Worm (Caenorhabditis elegans) whole organism, L2 larva: ENCODE measurements around the gene phat-7.

Source experiments
- C34F6.9 ChIP-seq: fragments of 150-350 bp; optimal IDR thresholded peaks from 2 replicates; lab custom pipeline; 2014; ENCODE audit warnings: missing biosample characterization, missing genetic modification characterization
- F13H6.1 ChIP-seq: sonication (generic microtip); optimal IDR thresholded peaks from 2 replicates; lab custom pipeline; 2016; ENCODE audit warnings: missing genetic modification characterization, missing compliant biosample characterization
- R02D3.7 ChIP-seq: fragments of 150-350 bp; optimal IDR thresholded peaks from 2 replicates; lab custom pipeline; 2014; ENCODE audit warnings: missing biosample characterization, missing genetic modification characterization
- ZK546.5 ChIP-seq: sonication (generic microtip); optimal IDR thresholded peaks from 2 replicates; lab custom pipeline; 2017; ENCODE audit warnings: missing biosample characterization, missing genetic modification characterization
- alr-1 ChIP-seq: fragments of 150-350 bp; optimal IDR thresholded peaks from 2 replicates; lab custom pipeline; 2014; ENCODE audit warnings: missing biosample characterization, missing genetic modification characterization
- aly-2 ChIP-seq: fragments of 150-350 bp; optimal IDR thresholded peaks from 2 replicates; lab custom pipeline; 2014; ENCODE audit warnings: missing biosample characterization, missing genetic modification characterization
- ama-1 ChIP-seq: fragments of 150-350 bp; optimal IDR thresholded peaks from 2 replicates; lab custom pipeline; 2018; ENCODE audit warnings: inconsistent platforms
- blmp-1 ChIP-seq: sonication (generic microtip); optimal IDR thresholded peaks from 2 replicates; lab custom pipeline; 2017; ENCODE audit warnings: missing genetic modification characterization, mild to moderate bottlenecking, missing compliant biosample characterization, antibody characterized with exemption, moderate library complexity; ENCODE audit not compliant: insufficient read depth
- ceh-82 ChIP-seq: fragments of 150-350 bp; optimal IDR thresholded peaks from 2 replicates; lab custom pipeline; 2014; ENCODE audit warnings: missing biosample characterization, missing genetic modification characterization
- dmd-4 ChIP-seq: sonication (generic microtip); optimal IDR thresholded peaks from 2 replicates; lab custom pipeline; 2017; ENCODE audit warnings: missing biosample characterization, missing genetic modification characterization
- egl-27 ChIP-seq: sonication (generic microtip); optimal IDR thresholded peaks from 3 replicates; lab custom pipeline; 2017; ENCODE audit warnings: missing biosample characterization, missing genetic modification reagents, missing genetic modification characterization
- elt-1 ChIP-seq: fragments of 150-350 bp; optimal IDR thresholded peaks from 2 replicates; lab custom pipeline; 2014; ENCODE audit warnings: missing biosample characterization, missing genetic modification characterization
- elt-3 ChIP-seq: sonication (generic microtip); optimal IDR thresholded peaks from 2 replicates; lab custom pipeline; 2017; ENCODE audit warnings: missing biosample characterization, missing genetic modification characterization
- gmeb-1 ChIP-seq: fragments of 150-350 bp; optimal IDR thresholded peaks from 2 replicates; lab custom pipeline; 2014; ENCODE audit warnings: missing biosample characterization, missing genetic modification characterization
- lin-13 ChIP-seq: fragments of 150-350 bp; optimal IDR thresholded peaks from 2 replicates; lab custom pipeline; 2014; ENCODE audit warnings: missing biosample characterization, missing genetic modification reagents, missing genetic modification characterization
- lin-39 ChIP-seq: fragments of 150-350 bp; optimal IDR thresholded peaks from 2 replicates; lab custom pipeline; 2014; ENCODE audit warnings: missing biosample characterization, missing genetic modification reagents, missing genetic modification characterization
- lsy-2 ChIP-seq, 2 experiments: fragments of 150-350 bp in 1 of 2; sonication (generic microtip) in 1 of 2; optimal IDR thresholded peaks; 2 replicates each; lab custom pipeline; 2014 to 2017; ENCODE audit warnings: missing biosample characterization in 2 of 2, missing genetic modification characterization in 2 of 2
- mdl-1 ChIP-seq, 2 experiments: fragments of 150-350 bp in 1 of 2; sonication (generic microtip) in 1 of 2; optimal IDR thresholded peaks; 2 replicates each; lab custom pipeline; 2017; ENCODE audit warnings: missing biosample characterization in 2 of 2, missing genetic modification characterization in 2 of 2
- nhr-11 ChIP-seq: fragments of 150-350 bp; optimal IDR thresholded peaks from 2 replicates; lab custom pipeline; 2014; ENCODE audit warnings: missing biosample characterization, missing genetic modification characterization
- nhr-12 ChIP-seq: fragments of 150-350 bp; optimal IDR thresholded peaks from 2 replicates; lab custom pipeline; 2014; ENCODE audit warnings: missing biosample characterization, missing genetic modification characterization
- nhr-21 ChIP-seq: fragments of 150-350 bp; optimal IDR thresholded peaks from 2 replicates; lab custom pipeline; 2014; ENCODE audit warnings: missing biosample characterization, missing genetic modification characterization
- nhr-25 ChIP-seq: fragments of 150-350 bp; sonication (generic microtip); optimal IDR thresholded peaks from 3 replicates; lab custom pipeline; 2014; ENCODE audit warnings: missing biosample characterization, missing genetic modification characterization
- nhr-6 ChIP-seq: fragments of 150-350 bp; optimal IDR thresholded peaks from 2 replicates; lab custom pipeline; 2014; ENCODE audit warnings: missing biosample characterization, missing genetic modification characterization
- skn-1 ChIP-seq: sonication (generic microtip); optimal IDR thresholded peaks from 2 replicates; lab custom pipeline; 2017; ENCODE audit warnings: missing biosample characterization, missing genetic modification characterization
- sma-3 ChIP-seq: sonication (generic microtip); optimal IDR thresholded peaks from 2 replicates; lab custom pipeline; 2016; ENCODE audit warnings: missing genetic modification reagents, missing genetic modification characterization, missing compliant biosample characterization
- sma-9 ChIP-seq, 2 experiments: fragments of 150-350 bp in 1 of 2; sonication (generic microtip) in 1 of 2; optimal IDR thresholded peaks; 2 replicates each; lab custom pipeline; 2014 to 2016; ENCODE audit warnings: missing genetic modification characterization in 2 of 2, mild to moderate bottlenecking in 1 of 2, missing biosample characterization in 1 of 2, missing compliant biosample characterization in 1 of 2, missing genetic modification reagents in 1 of 2, moderate library complexity in 1 of 2
- snpc-4 ChIP-seq: fragments of 150-350 bp; optimal IDR thresholded peaks from 2 replicates; lab custom pipeline; 2014; ENCODE audit warnings: missing biosample characterization, missing genetic modification characterization
- unc-39 ChIP-seq: fragments of 150-350 bp; optimal IDR thresholded peaks from 2 replicates; lab custom pipeline; 2014; ENCODE audit warnings: missing biosample characterization, missing genetic modification characterization
- unc-55 ChIP-seq: fragments of 150-350 bp; sonication (generic microtip); optimal IDR thresholded peaks from 3 replicates; lab custom pipeline; 2014; ENCODE audit warnings: missing biosample characterization, missing genetic modification reagents, missing genetic modification characterization
- unc-62 ChIP-seq: fragments of 150-350 bp; optimal IDR thresholded peaks from 2 replicates; lab custom pipeline; 2014; ENCODE audit warnings: missing biosample characterization, missing genetic modification reagents, missing genetic modification characterization
- zag-1 ChIP-seq: fragments of 150-350 bp; optimal IDR thresholded peaks from 2 replicates; lab custom pipeline; 2014; ENCODE audit warnings: missing biosample characterization, missing genetic modification characterization
- ztf-1 ChIP-seq: fragments of 200-800 bp; sonication (Bioruptor generic); conservative IDR thresholded peaks from 2 replicates; pipeline ENCODE4 v1.3.6; 2022; ENCODE audit warnings: missing genetic modification characterization, missing compliant biosample characterization
- ztf-4 ChIP-seq: fragments of 150-350 bp; optimal IDR thresholded peaks from 2 replicates; lab custom pipeline; 2014; ENCODE audit warnings: missing biosample characterization, missing genetic modification characterization

The phat-7 gene

ce11 chrV:4047541-4047940 lies 1.3 kb downstream of the phat-7 start, which contains the start of gene srh-169:
srh-169 (plus strand) TSS chrV:4047841.
- TF ChIP-seq lin-13: no peak
- no peak for TF ChIP-seq unc-62
- no peak for TF ChIP-seq blmp-1
- TF ChIP-seq ztf-1 (GFP tag; lab: Robert Waterston, UW): no peak
- no peak for TF ChIP-seq elt-3 (tag; lab: Kevin White, UChicago)
- TF ChIP-seq alr-1: no peak
- no peak for TF ChIP-seq lin-39 (tag; lab: Kevin White, UChicago)
- TF ChIP-seq unc-39 (tag; lab: Kevin White, UChicago): no peak
- no peak for TF ChIP-seq mdl-1 (tag; optimal IDR thresholded peaks at IDR 0.05; lab: Kevin White, UChicago)
- no peak for TF ChIP-seq F13H6.1 (tag; lab: Kevin White, UChicago)
- no peak for TF ChIP-seq skn-1 (tag; lab: Kevin White, UChicago)
- TF ChIP-seq, all 48 proteins: peak for 0

ce11 chrV:4055025-4055424 lies 8.8 kb downstream of the phat-7 start, which contains the start of gene djr-1.2:
djr-1.2 (minus strand) TSS chrV:4055125.
- no peak for TF ChIP-seq nhr-12
- no peak for TF ChIP-seq nhr-25 (tag; lab: Kevin White, UChicago)
- TF ChIP-seq elt-3 (tag; lab: Kevin White, UChicago): no peak
- TF ChIP-seq lsy-2 (tag; optimal IDR thresholded peaks at IDR 0.05; lab: Kevin White, UChicago): no peak
- no peak for TF ChIP-seq ZK546.5 (tag; lab: Kevin White, UChicago)
- TF ChIP-seq nhr-6 (tag; lab: Kevin White, UChicago): no peak
- no peak for TF ChIP-seq elt-1 (tag; lab: Kevin White, UChicago)
- no peak for TF ChIP-seq R02D3.7
- no peak for TF ChIP-seq snpc-4
- TF ChIP-seq C34F6.9 (tag; lab: Kevin White, UChicago): no peak

- TF ChIP-seq unc-39 (tag; lab: Kevin White, UChicago) (no peak), sma-9 (GFP tag; optimal IDR thresholded peaks at IDR 0.05; lab: Kevin White, UChicago) (no peak), sma-9 (tag; optimal IDR thresholded peaks at IDR 0.05; lab: Kevin White, UChicago) (no peak), nhr-21 (tag; lab: Kevin White, UChicago) (no peak), ceh-82 (tag; lab: Kevin White, UChicago) (no peak), alr-1 (no peak), nhr-11 (tag; lab: Kevin White, UChicago) (no peak), blmp-1 (no peak), ztf-1 (GFP tag; lab: Robert Waterston, UW) (no peak), egl-27 (tag; lab: Kevin White, UChicago) (no peak), elt-3 (tag; lab: Kevin White, UChicago) (no peak), ama-1 (no peak), dmd-4 (no peak), snpc-4 (no peak), aly-2 (tag; lab: Kevin White, UChicago) (no peak), zag-1 (no peak), gmeb-1 (tag; lab: Kevin White, UChicago) (no peak), ztf-4 (tag; lab: Kevin White, UChicago) (no peak), F13H6.1 (tag; lab: Kevin White, UChicago) (no peak), skn-1 (tag; lab: Kevin White, UChicago) (no peak), unc-62 (no peak)
- TF ChIP-seq, all 48 proteins: peak for 0
These were observed 10.0 kb downstream of the phat-7 start for ce11 chrV:4056203-4056602.

ce11 chrV:4063559-4064164 lies 17.4 kb downstream of the phat-7 start:
- peak; percentile 63 to 89 for TF ChIP-seq lsy-2 (tag; optimal IDR thresholded peaks at IDR 0.05; lab: Kevin White, UChicago)
- TF ChIP-seq gmeb-1 (tag; lab: Kevin White, UChicago): peak; percentile 36

ce11 chrV:4073455-4073854 lies 27.2 kb downstream of the phat-7 start, which contains the start of gene otpl-2:
otpl-2 (plus strand) TSS chrV:4073755.
- no peak for TF ChIP-seq dmd-4
- no peak for TF ChIP-seq sma-9 (GFP tag; optimal IDR thresholded peaks at IDR 0.05; lab: Kevin White, UChicago)
- TF ChIP-seq sma-9 (tag; optimal IDR thresholded peaks at IDR 0.05; lab: Kevin White, UChicago): no peak
- TF ChIP-seq nhr-25 (tag; lab: Kevin White, UChicago): no peak
- TF ChIP-seq ceh-82 (tag; lab: Kevin White, UChicago): no peak
- TF ChIP-seq sma-3: no peak
- no peak for TF ChIP-seq unc-55 (GFP tag; lab: Kevin White, UChicago)
- no peak for TF ChIP-seq nhr-11 (tag; lab: Kevin White, UChicago)
- no peak for TF ChIP-seq ama-1
- TF ChIP-seq, all 48 proteins: peak for 0
